Worm (Caenorhabditis elegans) whole organism, midembryonic: ENCODE measurements around the gene ugt-7.

Source experiments
- T22C8.4 ChIP-seq: fragments of 200-800 bp; sonication (Bioruptor generic); IDR thresholded peaks from 2 replicates; pipeline ENCODE4 v1.3.6; 2022; ENCODE audit warnings: missing genetic modification characterization, missing compliant biosample characterization
- cog-1 ChIP-seq: sonication (generic microtip); optimal IDR thresholded peaks from 2 replicates; lab custom pipeline; 2016; ENCODE audit warnings: missing genetic modification characterization, missing compliant biosample characterization
- flt-1 ChIP-seq: fragments of 200-800 bp; sonication (Bioruptor generic); IDR thresholded peaks from 2 replicates; pipeline ENCODE4 v1.3.6; 2022; ENCODE audit warnings: missing genetic modification characterization, missing compliant biosample characterization
- klf-2 ChIP-seq: fragments of 200-800 bp; sonication (Bioruptor generic); conservative IDR thresholded peaks from 2 replicates; pipeline ENCODE4 v1.3.6; 2022; ENCODE audit warnings: missing genetic modification reagents, missing genetic modification characterization, missing compliant biosample characterization
- med-1 ChIP-seq: sonication (generic microtip); optimal IDR thresholded peaks from 2 replicates; lab custom pipeline; 2017; ENCODE audit warnings: missing genetic modification characterization, mild to moderate bottlenecking, missing compliant biosample characterization, antibody characterized with exemption, missing genetic modification reagents; ENCODE audit not compliant: insufficient read depth
- ref-1 ChIP-seq: fragments of 200-800 bp; sonication (Bioruptor generic); conservative IDR thresholded peaks from 2 replicates; pipeline ENCODE4 v1.3.6; 2022; ENCODE audit warnings: missing genetic modification reagents, missing genetic modification characterization, missing compliant biosample characterization
- tab-1 ChIP-seq: fragments of 200-800 bp; sonication (Bioruptor generic); IDR thresholded peaks from 2 replicates; pipeline ENCODE4 v1.3.6; 2022; ENCODE audit warnings: missing genetic modification characterization, missing compliant biosample characterization
- ztf-23 ChIP-seq: fragments of 200-800 bp; sonication (Bioruptor generic); IDR thresholded peaks from 2 replicates; pipeline ENCODE4 v1.3.6; 2022; ENCODE audit warnings: missing genetic modification reagents, missing genetic modification characterization, missing compliant biosample characterization
- ztf-29 ChIP-seq: fragments of 200-800 bp; sonication (Bioruptor generic); IDR thresholded peaks from 2 replicates; pipeline ENCODE4 v1.3.6; 2022; ENCODE audit warnings: missing genetic modification reagents, missing genetic modification characterization, missing compliant biosample characterization

The ugt-7 gene

DNA sequence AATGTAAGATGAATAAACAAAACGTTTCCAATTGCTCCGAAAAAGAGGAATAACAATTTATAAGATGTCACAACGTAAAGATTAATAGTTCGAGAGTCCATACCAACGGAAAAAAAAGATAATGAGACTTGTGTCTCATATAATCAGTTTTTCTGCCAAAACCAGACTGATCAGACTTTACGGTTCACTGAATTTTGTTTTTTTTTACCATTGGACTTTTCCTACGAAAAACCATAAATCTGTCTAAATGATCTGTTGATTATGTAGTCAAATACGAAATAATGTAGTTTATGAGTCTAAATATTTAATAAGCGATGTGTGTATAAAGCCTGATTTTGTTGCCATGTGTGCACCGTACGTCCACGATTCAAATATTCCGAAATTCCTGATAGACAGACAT lies 21.3 kb downstream of the ugt-7 start, which contains the start of gene srsx-11:
Gene srsx-11, minus strand, starts transcription at position 101 of the 400 bp plus-strand sequence.
- no peak for TF ChIP-seq tab-1
- TF ChIP-seq ztf-23 (GFP tag; lab: Robert Waterston, UW) = no peak
- TF ChIP-seq klf-2 (GFP tag; lab: Robert Waterston, UW) = no peak
- TF ChIP-seq ref-1 (GFP tag; lab: Robert Waterston, UW) = no peak
- no peak for TF ChIP-seq ztf-29 (GFP tag; lab: Robert Waterston, UW)
- TF ChIP-seq med-1 (GFP tag; lab: Kevin White, UChicago) = no peak
- no peak for TF ChIP-seq cog-1 (tag; lab: Kevin White, UChicago)
- TF ChIP-seq T22C8.4 (GFP tag; lab: Robert Waterston, UW) = no peak
- no peak for TF ChIP-seq flt-1 (GFP tag; lab: Robert Waterston, UW)

- no peak for TF ChIP-seq klf-2 (GFP tag; lab: Robert Waterston, UW)
- no peak for TF ChIP-seq ztf-23 (GFP tag; lab: Robert Waterston, UW)
- no peak for TF ChIP-seq tab-1
- TF ChIP-seq cog-1 (tag; lab: Kevin White, UChicago) = no peak
- TF ChIP-seq ref-1 (GFP tag; lab: Robert Waterston, UW) = no peak
- TF ChIP-seq T22C8.4 (GFP tag; lab: Robert Waterston, UW) = no peak
- no peak for TF ChIP-seq med-1 (GFP tag; lab: Kevin White, UChicago)
- no peak for TF ChIP-seq ztf-29 (GFP tag; lab: Robert Waterston, UW)
- TF ChIP-seq flt-1 (GFP tag; lab: Robert Waterston, UW) = no peak
Measured at ce11 chrV:4977539-4977938, 22.8 kb downstream of the ugt-7 start.

ce11 chrV:4975140-4975539 lies 25.2 kb downstream of the ugt-7 start, which contains the start of gene F26G5.1:
TSS of gene F26G5.1 (plus strand) at chrV:4975478.
- TF ChIP-seq ztf-29 (GFP tag; lab: Robert Waterston, UW) (no peak), klf-2 (GFP tag; lab: Robert Waterston, UW) (no peak), T22C8.4 (GFP tag; lab: Robert Waterston, UW) (no peak), tab-1 (no peak), ref-1 (GFP tag; lab: Robert Waterston, UW) (no peak), ztf-23 (GFP tag; lab: Robert Waterston, UW) (no peak), med-1 (GFP tag; lab: Kevin White, UChicago) (no peak), flt-1 (GFP tag; lab: Robert Waterston, UW) (no peak), cog-1 (tag; lab: Kevin White, UChicago) (no peak)

- TF ChIP-seq med-1 (GFP tag; lab: Kevin White, UChicago) (no peak), tab-1 (no peak), ref-1 (GFP tag; lab: Robert Waterston, UW) (no peak), klf-2 (GFP tag; lab: Robert Waterston, UW) (no peak), ztf-29 (GFP tag; lab: Robert Waterston, UW) (no peak), cog-1 (tag; lab: Kevin White, UChicago) (no peak), flt-1 (GFP tag; lab: Robert Waterston, UW) (no peak), T22C8.4 (GFP tag; lab: Robert Waterston, UW) (no peak)
Measured at ce11 chrV:4974677-4975076, 25.7 kb downstream of the ugt-7 start, which contains the start of gene srsx-10. TSS of gene srsx-10 (minus strand) at chrV:4974777.

DNA sequence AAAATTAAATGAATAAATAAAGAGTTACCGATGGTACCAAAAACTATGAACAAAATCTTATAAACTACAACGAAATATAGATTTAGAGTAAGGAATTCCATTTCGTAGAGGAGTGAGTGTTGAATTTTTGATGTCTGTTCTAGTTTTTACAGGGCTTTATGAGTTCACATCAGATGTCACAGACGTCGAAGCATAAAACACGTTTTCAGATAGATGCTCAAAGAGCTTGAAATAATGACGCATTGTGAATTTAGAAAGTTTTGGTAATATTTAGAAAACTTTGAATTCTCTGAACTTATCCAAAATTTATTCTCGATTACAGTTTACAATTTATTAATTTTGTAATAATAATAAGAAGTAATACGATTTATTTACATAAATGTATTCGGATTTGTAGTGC lies 27.4 kb downstream of the ugt-7 start, which contains the start of gene srsx-9:
Gene srsx-9, minus strand, starts transcription at position 101 of the 400 bp plus-strand sequence.
- TF ChIP-seq ztf-23 (GFP tag; lab: Robert Waterston, UW) (no peak), flt-1 (GFP tag; lab: Robert Waterston, UW) (no peak), T22C8.4 (GFP tag; lab: Robert Waterston, UW) (no peak), cog-1 (tag; lab: Kevin White, UChicago) (no peak), ref-1 (GFP tag; lab: Robert Waterston, UW) (no peak), tab-1 (no peak), klf-2 (GFP tag; lab: Robert Waterston, UW) (no peak), med-1 (GFP tag; lab: Kevin White, UChicago) (no peak), ztf-29 (GFP tag; lab: Robert Waterston, UW) (no peak)

DNA sequence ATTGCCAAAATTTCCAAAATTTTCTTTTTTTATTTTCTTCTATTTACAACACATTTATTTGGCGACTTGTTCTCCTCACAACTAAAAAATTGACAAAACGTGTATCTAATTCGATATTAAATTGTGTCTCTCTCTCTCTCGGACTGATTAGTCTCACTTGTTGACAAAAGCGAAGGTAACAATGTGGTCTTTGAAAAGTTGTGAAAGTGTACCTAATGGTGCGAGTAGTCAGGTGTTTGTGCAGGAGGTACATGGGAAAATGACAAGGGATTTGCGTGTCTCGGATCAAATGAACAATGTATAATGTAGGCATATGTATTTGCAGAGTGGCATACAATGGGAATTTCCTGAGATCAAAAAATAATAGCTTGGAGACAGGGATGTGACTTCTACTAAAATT lies 30.9 kb downstream of the ugt-7 start:
- TF ChIP-seq klf-2 (GFP tag; lab: Robert Waterston, UW) (no peak), cog-1 (tag; lab: Kevin White, UChicago) (no peak), ref-1 (GFP tag; lab: Robert Waterston, UW) (no peak), ztf-23 (GFP tag; lab: Robert Waterston, UW) (no peak), ztf-29 (GFP tag; lab: Robert Waterston, UW) (no peak), med-1 (GFP tag; lab: Kevin White, UChicago) (no peak), flt-1 (GFP tag; lab: Robert Waterston, UW) (no peak), tab-1 (no peak)

DNA sequence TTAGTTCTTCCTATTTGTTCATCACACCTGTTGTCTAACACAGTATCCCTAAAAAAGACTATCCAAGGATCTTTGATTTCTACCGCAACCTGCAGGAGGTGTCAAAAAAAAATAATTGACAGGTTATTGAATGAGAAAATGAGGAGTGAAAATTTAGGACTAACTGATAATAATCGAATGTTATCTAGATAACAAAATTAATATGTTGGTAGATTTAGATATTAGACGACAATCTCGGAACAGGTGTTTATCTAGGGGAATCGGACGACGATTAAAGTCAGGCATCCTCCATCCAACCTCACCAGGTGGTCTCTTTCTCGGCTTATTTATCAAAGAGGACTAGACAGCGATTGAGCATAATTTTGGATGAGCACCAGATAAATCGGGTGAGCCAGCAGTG lies 31.6 kb downstream of the ugt-7 start:
- TF ChIP-seq med-1 (GFP tag; lab: Kevin White, UChicago) (no peak), flt-1 (GFP tag; lab: Robert Waterston, UW) (no peak), ztf-29 (GFP tag; lab: Robert Waterston, UW) (no peak)

DNA sequence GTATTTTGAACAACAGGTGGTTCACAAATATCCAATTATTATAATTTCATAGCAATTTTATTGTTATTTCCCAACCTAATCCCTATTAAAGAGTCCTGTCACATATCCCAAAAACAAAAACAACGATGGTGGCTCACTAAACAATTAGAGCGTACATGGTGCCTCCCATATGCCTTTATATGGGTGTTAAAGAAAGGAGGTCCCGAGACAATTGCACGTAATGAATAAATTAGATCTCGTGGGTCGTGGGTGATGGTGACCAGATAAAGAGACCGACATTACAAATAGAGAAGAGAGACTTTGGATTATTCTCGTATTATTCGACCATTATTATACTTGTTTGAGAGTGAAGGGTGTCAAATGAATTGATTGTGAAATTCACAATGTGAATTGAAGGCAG lies 33.1 kb downstream of the ugt-7 start:
- TF ChIP-seq cog-1 (tag; lab: Kevin White, UChicago) (peak; percentile 6), klf-2 (GFP tag; lab: Robert Waterston, UW) (no peak)

- TF ChIP-seq T22C8.4 (GFP tag; lab: Robert Waterston, UW) = no peak
- no peak for TF ChIP-seq flt-1 (GFP tag; lab: Robert Waterston, UW)
- no peak for TF ChIP-seq klf-2 (GFP tag; lab: Robert Waterston, UW)
- TF ChIP-seq med-1 (GFP tag; lab: Kevin White, UChicago) = no peak
- no peak for TF ChIP-seq cog-1 (tag; lab: Kevin White, UChicago)
- TF ChIP-seq ref-1 (GFP tag; lab: Robert Waterston, UW) = no peak
- no peak for TF ChIP-seq tab-1
- no peak for TF ChIP-seq ztf-29 (GFP tag; lab: Robert Waterston, UW)
- TF ChIP-seq ztf-23 (GFP tag; lab: Robert Waterston, UW) = no peak
Measured at ce11 chrV:4965790-4966189, 34.6 kb downstream of the ugt-7 start.
